Worm (Caenorhabditis elegans): Measurements from ENCODE around the gene F53A9.3.

DNA sequence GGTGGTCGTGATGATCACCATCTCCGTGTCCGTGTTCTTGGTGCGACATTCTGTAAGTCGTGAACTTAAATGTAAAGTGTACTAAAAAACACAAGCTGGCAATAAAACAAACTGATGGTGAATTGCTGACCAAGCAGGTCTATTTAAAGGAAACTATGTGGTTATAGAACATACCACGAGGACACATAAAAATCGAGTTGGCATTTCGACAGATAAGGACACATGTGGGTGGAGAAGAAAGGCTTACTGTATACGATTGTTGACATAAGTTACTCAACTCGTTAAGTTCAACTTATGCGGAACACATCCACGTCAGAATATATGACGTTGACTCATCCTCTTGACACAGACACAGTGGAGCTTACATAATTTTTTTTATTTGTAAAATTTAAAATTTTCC, 10.7 kb downstream of the F53A9.3 start, which contains the start of gene F53A9.8:
- TF ChIP-seq him-1 (tag; optimal IDR thresholded peaks at IDR 0.05) (no peak), dao-5 (tag; optimal IDR thresholded peaks at IDR 0.05) (no peak)
